Worm (Caenorhabditis elegans): ENCODE data around the gene ZK652.8.

ce11 chrIII:7816463-7816862, 27.0 kb downstream of the ZK652.8 start:
- TF ChIP-seq gei-17 (GFP tag; optimal IDR thresholded peaks at IDR 0.05) (no peak), tbp1 (GFP tag; optimal IDR thresholded peaks at IDR 0.05) (no peak)

Measured in whole organism, young adult.